Worm (Caenorhabditis elegans): Measurements from ENCODE around the gene oac-24.

Gene oac-24

ce11 chrV:4737727-4738126, 27.2 kb downstream of the oac-24 start, which contains the start of gene F39G3.2:
Gene F39G3.2 (plus strand): TSS chrV:4737831.
- TF ChIP-seq lin-11 (tag; optimal IDR thresholded peaks at IDR 0.05) (no peak), elt-2 (tag; optimal IDR thresholded peaks at IDR 0.05) (peak; percentile 98)

- TF ChIP-seq K09A11.1 (tag; optimal IDR thresholded peaks at IDR 0.05; ENCODE audit: insufficient read depth) (no peak), ztf-16 (tag; optimal IDR thresholded peaks at IDR 0.05) (no peak), ceh-19 (GFP tag; optimal IDR thresholded peaks at IDR 0.05) (no peak), pha-4 (tag; optimal IDR thresholded peaks at IDR 0.05) (no peak), ceh-45 (GFP tag; IDR thresholded peaks at IDR 0.05) (no peak), sox-2 (GFP tag; IDR thresholded peaks at IDR 0.05) (no peak), odd-2 (tag; optimal IDR thresholded peaks at IDR 0.05) (no peak), ahr-1 (tag; optimal IDR thresholded peaks at IDR 0.05) (no peak)
These were observed 31.6 kb downstream of the oac-24 start, which contains the start of gene ugt-61 for ce11 chrV:4742190-4742589. Gene ugt-61 (plus strand): TSS chrV:4742422.

ce11 chrV:4745269-4745668, 34.7 kb downstream of the oac-24 start, which contains the start of gene C18G1.7:
Gene C18G1.7 (plus strand): TSS chrV:4745569.
- no peak for TF ChIP-seq ceh-45 (GFP tag; IDR thresholded peaks at IDR 0.05)
- TF ChIP-seq K09A11.1 (tag; optimal IDR thresholded peaks at IDR 0.05; ENCODE audit: insufficient read depth) = no peak
- no peak for TF ChIP-seq pat-9 (tag; optimal IDR thresholded peaks at IDR 0.05)
- no peak for TF ChIP-seq unc-55 (GFP tag; optimal IDR thresholded peaks at IDR 0.05)
- no peak for TF ChIP-seq hlh-15 (tag; optimal IDR thresholded peaks at IDR 0.05)
- TF ChIP-seq C08G9.2 (tag; optimal IDR thresholded peaks at IDR 0.05) = no peak
- no peak for TF ChIP-seq unc-3 (GFP tag; conservative IDR thresholded peaks at IDR 0.05)
- TF ChIP-seq unc-3 (tag; optimal IDR thresholded peaks at IDR 0.05) = no peak
- TF ChIP-seq ets-4 (tag; optimal IDR thresholded peaks at IDR 0.05) = no peak
- no peak for TF ChIP-seq ceh-34 (tag; optimal IDR thresholded peaks at IDR 0.05)
- TF ChIP-seq syd-9 (tag; optimal IDR thresholded peaks at IDR 0.05) = no peak
- no peak for TF ChIP-seq hlh-6 (tag; optimal IDR thresholded peaks at IDR 0.05)
- no peak for TF ChIP-seq unc-42 (tag; optimal IDR thresholded peaks at IDR 0.05)
- no peak for TF ChIP-seq fkh-6 (tag; optimal IDR thresholded peaks at IDR 0.05)
- TF ChIP-seq C38D4.7 (GFP tag; optimal IDR thresholded peaks at IDR 0.05) = no peak
- no peak for TF ChIP-seq ceh-9 (tag; optimal IDR thresholded peaks at IDR 0.05)
- no peak for TF ChIP-seq tbx-2 (tag; optimal IDR thresholded peaks at IDR 0.05)
- TF ChIP-seq ceh-18 (tag; optimal IDR thresholded peaks at IDR 0.05) = no peak

- TF ChIP-seq elt-4 (tag; optimal IDR thresholded peaks at IDR 0.05) = no peak
- no peak for TF ChIP-seq nhr-232 (tag; optimal IDR thresholded peaks at IDR 0.05)
- no peak for TF ChIP-seq zip-5 (tag; optimal IDR thresholded peaks at IDR 0.05)
- TF ChIP-seq ref-2 (tag; optimal IDR thresholded peaks at IDR 0.05) = no peak
- no peak for TF ChIP-seq fax-1 (tag; optimal IDR thresholded peaks at IDR 0.05)
- TF ChIP-seq ceh-24 (tag; optimal IDR thresholded peaks at IDR 0.05) = no peak
- no peak for TF ChIP-seq T23F11.4 (GFP tag; optimal IDR thresholded peaks at IDR 0.05)
- TF ChIP-seq pha-4 (tag; optimal IDR thresholded peaks at IDR 0.05) = no peak
- no peak for TF ChIP-seq pqm-1 (tag; optimal IDR thresholded peaks at IDR 0.05)
- TF ChIP-seq ceh-31 (tag; optimal IDR thresholded peaks at IDR 0.05) = no peak
These were observed 39.7 kb downstream of the oac-24 start, which contains the start of gene C18G1.6 for ce11 chrV:4750294-4750693. Gene C18G1.6 (plus strand): TSS chrV:4750594.

ce11 chrV:4754123-4754522, 43.6 kb downstream of the oac-24 start, which contains the start of gene hil-4:
Gene hil-4 (plus strand): TSS chrV:4754313.
- TF ChIP-seq ceh-9 (tag; optimal IDR thresholded peaks at IDR 0.05) (no peak), unc-55 (GFP tag; optimal IDR thresholded peaks at IDR 0.05) (no peak), mec-3 (tag; optimal IDR thresholded peaks at IDR 0.05; ENCODE audit: borderline replicate concordance) (no peak), unc-3 (GFP tag; conservative IDR thresholded peaks at IDR 0.05) (no peak), unc-3 (tag; optimal IDR thresholded peaks at IDR 0.05) (no peak), ceh-6 (GFP tag; optimal IDR thresholded peaks at IDR 0.05) (no peak), ceh-19 (GFP tag; optimal IDR thresholded peaks at IDR 0.05) (no peak), ceh-22 (tag; optimal IDR thresholded peaks at IDR 0.05) (no peak)

Data from whole organism, late embryonic.